Fruit fly (Drosophila melanogaster) whole organism, embryonic: ENCODE data around the gene RpS20.

Experiments used
- Antp ChIP-seq: fragments of 200-800 bp; sonication (Bioruptor generic); optimal IDR thresholded peaks from 3 replicates; lab custom pipeline; 2016; ENCODE audit warnings: missing biosample characterization, missing genetic modification characterization
- Awh ChIP-seq: fragments of 200-800 bp; sonication (Bioruptor generic); IDR thresholded peaks from 2 replicates; pipeline ENCODE4, ENCODE4 v1.3.6; 2022; ENCODE audit warnings: missing biosample characterization, missing genetic modification characterization
- CG10543 ChIP-seq: fragments of 200-800 bp; sonication (Bioruptor generic); optimal IDR thresholded peaks from 3 replicates; lab custom pipeline; 2017; ENCODE audit warnings: missing biosample characterization, mild to moderate bottlenecking, missing genetic modification characterization, moderate library complexity
- CG12104 ChIP-seq: fragments of 200-800 bp; sonication (Bioruptor generic); optimal IDR thresholded peaks from 3 replicates; lab custom pipeline; 2016; ENCODE audit warnings: missing biosample characterization, missing genetic modification characterization
- CG1233 ChIP-seq: fragments of 200-800 bp; sonication (Bioruptor generic); optimal IDR thresholded peaks from 4 replicates; lab custom pipeline; 2018; ENCODE audit warnings: missing biosample characterization, mild to moderate bottlenecking, missing genetic modification characterization
- CG13123 ChIP-seq: fragments of 200-800 bp; sonication (Bioruptor generic); optimal IDR thresholded peaks from 2 replicates; lab custom pipeline; 2016; ENCODE audit warnings: missing biosample characterization, missing genetic modification characterization
- CG13624 ChIP-seq: fragments of 200-800 bp; sonication (Bioruptor generic); optimal IDR thresholded peaks from 2 replicates; lab custom pipeline; 2016; ENCODE audit warnings: missing biosample characterization, missing genetic modification characterization
- CG14014 ChIP-seq: fragments of 200-800 bp; sonication (Bioruptor generic); IDR thresholded peaks from 2 replicates; pipeline ENCODE4 v1.3.6; 2022; ENCODE audit warnings: missing biosample characterization, missing genetic modification characterization
- CG14710 ChIP-seq: fragments of 200-800 bp; sonication (Bioruptor generic); optimal IDR thresholded peaks from 3 replicates; lab custom pipeline; 2019; ENCODE audit warnings: missing biosample characterization, mild to moderate bottlenecking, missing genetic modification characterization, moderate library complexity
- CG15601 ChIP-seq: fragments of 200-800 bp; sonication (Bioruptor generic); optimal IDR thresholded peaks from 3 replicates; lab custom pipeline; 2019; ENCODE audit warnings: missing biosample characterization, mild to moderate bottlenecking, missing genetic modification characterization, moderate library complexity
- CG1647 ChIP-seq: fragments of 200-800 bp; sonication (Bioruptor generic); optimal IDR thresholded peaks from 3 replicates; lab custom pipeline; 2016; ENCODE audit warnings: missing biosample characterization, missing genetic modification characterization
- CG16813 ChIP-seq: fragments of 200-800 bp; sonication (Bioruptor generic); IDR thresholded peaks from 3 replicates; pipeline ENCODE4 v1.3.6; 2022; ENCODE audit warnings: missing biosample characterization, missing genetic modification characterization; ENCODE audit not compliant: partially characterized antibody
- CG17568 ChIP-seq: fragments of 200-800 bp; sonication (Bioruptor generic); optimal IDR thresholded peaks from 2 replicates; lab custom pipeline; 2018; ENCODE audit warnings: missing biosample characterization, mild to moderate bottlenecking, missing genetic modification characterization, moderate library complexity
- CG17829 ChIP-seq: fragments of 200-800 bp; optimal IDR thresholded peaks from 2 replicates; lab custom pipeline; 2019; ENCODE audit warnings: missing biosample characterization, mild to moderate bottlenecking, missing genetic modification characterization, moderate library complexity
- CG2199 ChIP-seq: fragments of 200-800 bp; sonication (Bioruptor generic); IDR thresholded peaks from 3 replicates; pipeline ENCODE4 v1.3.6; 2022; ENCODE audit warnings: missing biosample characterization, missing genetic modification characterization
- CG30020 ChIP-seq: fragments of 200-800 bp; optimal IDR thresholded peaks from 2 replicates; lab custom pipeline; 2019; ENCODE audit warnings: missing biosample characterization, mild to moderate bottlenecking, missing genetic modification characterization, moderate library complexity
- CG34376 ChIP-seq: fragments of 200-800 bp; sonication (Bioruptor generic); optimal IDR thresholded peaks from 2 replicates; lab custom pipeline; 2018; ENCODE audit warnings: missing biosample characterization, mild to moderate bottlenecking, missing genetic modification characterization
- CG4707 ChIP-seq: fragments of 200-800 bp; sonication (Bioruptor generic); optimal IDR thresholded peaks from 2 replicates; lab custom pipeline; 2018; ENCODE audit warnings: missing biosample characterization, mild to moderate bottlenecking, missing genetic modification characterization, moderate library complexity
- CG8281 ChIP-seq: fragments of 200-800 bp; sonication (Bioruptor generic); optimal IDR thresholded peaks from 2 replicates; lab custom pipeline; 2018; ENCODE audit warnings: missing biosample characterization, mild to moderate bottlenecking, missing genetic modification characterization, moderate library complexity
- CG8359 ChIP-seq: fragments of 200-800 bp; sonication (Bioruptor generic); optimal IDR thresholded peaks from 2 replicates; lab custom pipeline; 2017; ENCODE audit warnings: missing biosample characterization, mild to moderate bottlenecking, missing genetic modification characterization, borderline replicate concordance
- CHES-1-like ChIP-seq: fragments of 200-800 bp; sonication (Bioruptor generic); optimal IDR thresholded peaks from 2 replicates; lab custom pipeline; 2016; ENCODE audit warnings: missing biosample characterization, missing genetic modification characterization
- CkIIα-i1 ChIP-seq: fragments of 200-800 bp; sonication (Bioruptor generic); IDR thresholded peaks from 2 replicates; pipeline ENCODE4 v1.3.6; 2022; ENCODE audit warnings: missing biosample characterization, missing genetic modification characterization
- CrebB ChIP-seq: fragments of 200-800 bp; sonication (Bioruptor generic); optimal IDR thresholded peaks from 3 replicates; lab custom pipeline; 2018; ENCODE audit warnings: missing biosample characterization, mild to moderate bottlenecking, missing genetic modification characterization
- D19B ChIP-seq: fragments of 200-800 bp; sonication (Bioruptor generic); optimal IDR thresholded peaks from 2 replicates; lab custom pipeline; 2017; ENCODE audit warnings: missing biosample characterization, mild to moderate bottlenecking, missing genetic modification characterization
- Dll ChIP-seq: fragments of 200-800 bp; sonication (Bioruptor generic); IDR thresholded peaks from 4 replicates; pipeline ENCODE4 v1.3.6; 2022; ENCODE audit warnings: missing biosample characterization, missing genetic modification characterization; ENCODE audit not compliant: partially characterized antibody
- E2f1 ChIP-seq: fragments of 200-800 bp; sonication (Bioruptor generic); IDR thresholded peaks from 2 replicates; pipeline ENCODE4 v1.3.6; 2022; ENCODE audit warnings: missing biosample characterization, missing genetic modification characterization
- HLH54F ChIP-seq: fragments of 200-800 bp; sonication (Bioruptor generic); optimal IDR thresholded peaks from 3 replicates; lab custom pipeline; 2016; ENCODE audit warnings: missing biosample characterization, missing genetic modification characterization
- MBD-R2 ChIP-seq: fragments of 200-800 bp; sonication (Bioruptor generic); IDR thresholded peaks from 2 replicates; pipeline ENCODE4 v1.3.6; 2022; ENCODE audit warnings: missing biosample characterization, missing genetic modification characterization
- Med ChIP-seq: fragments of 200-800 bp; sonication (Bioruptor generic); peaks from one replicate; lab custom pipeline; 2016; ENCODE audit warnings: missing biosample characterization, missing genetic modification characterization, mild to moderate bottlenecking, inconsistent platforms, moderate library complexity
- Nf-YA ChIP-seq: fragments of 200-800 bp; sonication (Bioruptor generic); IDR thresholded peaks from 2 replicates; pipeline ENCODE4 v1.3.6; 2022; ENCODE audit warnings: missing biosample characterization, missing genetic modification characterization
- Pdp1 ChIP-seq, 2 experiments: fragments of 200-800 bp; sonication (Bioruptor generic); optimal IDR thresholded peaks; 3 replicates each; lab custom pipeline; 2016; ENCODE audit warnings: missing biosample characterization in 2 of 2, missing genetic modification characterization in 2 of 2, mild to moderate bottlenecking in 1 of 2, moderate library complexity in 1 of 2
- Rfx ChIP-seq: fragments of 200-800 bp; sonication (Bioruptor generic); IDR thresholded peaks from 2 replicates; pipeline ENCODE4 v1.3.6; 2022; ENCODE audit warnings: missing biosample characterization, missing genetic modification characterization
- Sox100B ChIP-seq: fragments of 200-800 bp; sonication (Bioruptor generic); optimal IDR thresholded peaks from 3 replicates; lab custom pipeline; 2018; ENCODE audit warnings: missing biosample characterization, mild to moderate bottlenecking, missing genetic modification characterization
- Sox102F ChIP-seq: fragments of 200-800 bp; sonication (Bioruptor generic); optimal IDR thresholded peaks from 2 replicates; lab custom pipeline; 2018; ENCODE audit warnings: missing biosample characterization, mild to moderate bottlenecking, missing genetic modification characterization, moderate library complexity
- Trl ChIP-seq, 3 experiments: fragments of >200 bp in 2 of 3; fragments of 200-800 bp in 1 of 3; sonication (Bioruptor generic) in 1 of 3; optimal IDR thresholded peaks; 2 replicates in 1 of 3; 3 replicates in 2 of 3; lab custom pipeline; 2016 to 2017; ENCODE audit warnings: missing biosample characterization in 1 of 3, missing genetic modification characterization in 1 of 3
- ase ChIP-seq: fragments of 200-800 bp; sonication (Bioruptor generic); IDR thresholded peaks from 3 replicates; pipeline ENCODE4 v1.3.6; 2022; ENCODE audit warnings: missing biosample characterization, missing genetic modification characterization
- bsh ChIP-seq, 2 experiments: fragments of 200-800 bp; sonication (Bioruptor generic); optimal IDR thresholded peaks; 2 replicates each; lab custom pipeline; 2017 to 2018; ENCODE audit warnings: mild to moderate bottlenecking in 2 of 2, missing biosample characterization in 2 of 2, missing genetic modification characterization in 2 of 2, moderate library complexity in 1 of 2
- crol ChIP-seq: fragments of 200-800 bp; sonication (Bioruptor generic); IDR thresholded peaks from 2 replicates; pipeline ENCODE4 v1.3.6; 2022; ENCODE audit warnings: missing biosample characterization, missing genetic modification characterization
- ems ChIP-seq: fragments of 200-800 bp; sonication (Bioruptor generic); optimal IDR thresholded peaks from 3 replicates; lab custom pipeline; 2016; ENCODE audit warnings: missing biosample characterization, missing genetic modification characterization
- exex ChIP-seq: fragments of 200-800 bp; sonication (Bioruptor generic); optimal IDR thresholded peaks from 4 replicates; lab custom pipeline; 2018; ENCODE audit warnings: missing biosample characterization, mild to moderate bottlenecking, missing genetic modification characterization, moderate library complexity
- gfzf ChIP-seq: fragments of 200-800 bp; sonication (Bioruptor generic); optimal IDR thresholded peaks from 2 replicates; lab custom pipeline; 2016; ENCODE audit warnings: missing biosample characterization, mild to moderate bottlenecking, missing genetic modification characterization, moderate library complexity
- klu ChIP-seq: fragments of 200-800 bp; sonication (Bioruptor generic); IDR thresholded peaks from 2 replicates; pipeline ENCODE4 v1.3.6; 2022; ENCODE audit warnings: missing biosample characterization, missing genetic modification characterization
- lab ChIP-seq: fragments of 200-800 bp; sonication (Bioruptor generic); optimal IDR thresholded peaks from 3 replicates; lab custom pipeline; 2017; ENCODE audit warnings: missing biosample characterization, missing genetic modification characterization, mild to moderate bottlenecking, moderate library complexity, missing genetic modification reagents
- mirr ChIP-seq: fragments of 200-800 bp; sonication (Bioruptor generic); optimal IDR thresholded peaks from 3 replicates; lab custom pipeline; 2018; ENCODE audit warnings: missing biosample characterization, mild to moderate bottlenecking, missing genetic modification characterization
- odd ChIP-seq: fragments of 200-800 bp; sonication (Bioruptor generic); optimal IDR thresholded peaks from 2 replicates; lab custom pipeline; 2017; ENCODE audit warnings: missing biosample characterization, mild to moderate bottlenecking, missing genetic modification characterization
- sim ChIP-seq: fragments of 200-800 bp; sonication (Bioruptor generic); IDR thresholded peaks from 2 replicates; pipeline ENCODE4 v1.3.6; 2022; ENCODE audit warnings: missing biosample characterization, missing genetic modification characterization
- trem ChIP-seq: fragments of 200-800 bp; optimal IDR thresholded peaks from 3 replicates; lab custom pipeline; 2019; ENCODE audit warnings: missing biosample characterization, mild to moderate bottlenecking, missing genetic modification characterization, moderate library complexity
- zf30C ChIP-seq: fragments of 200-800 bp; sonication (Bioruptor generic); optimal IDR thresholded peaks from 3 replicates; lab custom pipeline; 2018; ENCODE audit warnings: missing biosample characterization, mild to moderate bottlenecking, missing genetic modification characterization

RpS20 gene

dm6 chr3R:20823704-20824454 lies 1.9 kb downstream of the RpS20 start, which contains the start of gene CG17272 (continued):
- TF ChIP-seq CG30020 (tag; lab: Kevin White, UChicago): peak; percentile 18
- no peak for TF ChIP-seq lab (GFP tag; lab: Kevin White, UChicago)
- TF ChIP-seq CG8359 (GFP tag; lab: Kevin White, UChicago): no peak
- peak; percentile 9 for TF ChIP-seq CG17829 (tag; lab: Kevin White, UChicago)
- TF ChIP-seq Dll (GFP tag; lab: Robert Waterston, UW): no peak
- TF ChIP-seq Pdp1 (GFP tag; optimal IDR thresholded peaks at IDR 0.05; lab: Kevin White, UChicago): peak in 1 of 2 experiments; percentile 34
- no peak for TF ChIP-seq CG13123 (GFP tag; lab: Kevin White, UChicago)
- no peak for TF ChIP-seq CG8281 (tag; lab: Kevin White, UChicago)
- peak; percentile 39 for TF ChIP-seq CG15601
- TF ChIP-seq zf30C (GFP tag; lab: Kevin White, UChicago): no peak
- TF ChIP-seq trem (tag; lab: Kevin White, UChicago): peak; percentile 69
- no peak for TF ChIP-seq Antp (GFP tag; lab: Kevin White, UChicago)
- TF ChIP-seq E2f1 (GFP tag; lab: Robert Waterston, UW): no peak
- no peak for TF ChIP-seq CG1647 (GFP tag; lab: Kevin White, UChicago)
- TF ChIP-seq bsh (GFP tag; optimal IDR thresholded peaks at IDR 0.05; lab: Kevin White, UChicago): no peak
- no peak for TF ChIP-seq Trl (optimal IDR thresholded peaks at IDR 0.05; lab: Kevin White, UChicago)
- no peak for TF ChIP-seq Trl (GFP tag; optimal IDR thresholded peaks at IDR 0.05; lab: Kevin White, UChicago)
- no peak for TF ChIP-seq CrebB (tag; lab: Kevin White, UChicago)
- TF ChIP-seq Sox102F: no peak
- no peak for TF ChIP-seq Nf-YA (GFP tag; lab: Robert Waterston, UW)
- no peak for TF ChIP-seq klu
- no peak for TF ChIP-seq sim (GFP tag; lab: Robert Waterston, UW)
- no peak for TF ChIP-seq CG12104
- peak; percentile 17 for TF ChIP-seq CG13624 (GFP tag; lab: Kevin White, UChicago)
- no peak for TF ChIP-seq HLH54F (GFP tag; lab: Kevin White, UChicago)
- TF ChIP-seq gfzf (GFP tag; lab: Kevin White, UChicago): peak; percentile 88

dm6 chr3R:20826929-20827328 lies 4.9 kb downstream of the RpS20 start:
- TF ChIP-seq Rfx: peak; percentile 6; the same call in 1 of the 2 replicates
- TF ChIP-seq CG1233 (GFP tag; lab: Kevin White, UChicago): no peak
- peak; percentile 62 for TF ChIP-seq lab (GFP tag; lab: Kevin White, UChicago)
- TF ChIP-seq CG17568 (GFP tag; lab: Kevin White, UChicago): no peak
- TF ChIP-seq Awh (GFP tag; lab: Robert Waterston, UW): no peak
- no peak for TF ChIP-seq CG14710
- TF ChIP-seq CG34376 (GFP tag; lab: Kevin White, UChicago): peak; percentile 41
- 0 out of 2 replicates have a peak, but pooled peaks have one; percentile 13 for TF ChIP-seq MBD-R2
- TF ChIP-seq CG16813: 0 out of 3 replicates have a peak, but pooled peaks have one; percentile 23
- no peak for TF ChIP-seq ems (GFP tag; lab: Kevin White, UChicago)
- 0 out of 3 replicates have a peak, but pooled peaks have one; percentile 14 for TF ChIP-seq ase (GFP tag; lab: Robert Waterston, UW)
- no peak for TF ChIP-seq Nf-YA (GFP tag; lab: Robert Waterston, UW)
- peak; percentile 55 for TF ChIP-seq CG10543
- no peak for TF ChIP-seq CHES-1-like
- TF ChIP-seq exex (tag; lab: Kevin White, UChicago): peak; percentile 83
- peak; percentile 46 for TF ChIP-seq mirr (GFP tag; lab: Kevin White, UChicago)
- no peak for TF ChIP-seq D19B
- no peak for TF ChIP-seq Sox100B (GFP tag; lab: Kevin White, UChicago)
- TF ChIP-seq CkIIα-i1: no peak
- TF ChIP-seq Med: peak; percentile 51
- no peak for TF ChIP-seq odd (GFP tag; lab: Kevin White, UChicago)
- TF ChIP-seq CG2199 (GFP tag; lab: Robert Waterston, UW): 0 out of 3 replicates have a peak, but pooled peaks have one; percentile 19
- no peak for TF ChIP-seq CG4707 (GFP tag; lab: Kevin White, UChicago)
- TF ChIP-seq crol (GFP tag; lab: Robert Waterston, UW): peak; percentile 53
- TF ChIP-seq CG14014: no peak
